Comparison of ENCODE assay signal across 2 fruit fly cellular contexts in genomic region chrX:11108148-11108844, dm6.
A peak's percentile ranks its signal among the peaks of the same experiment; 100 is the strongest.
TF ChIP-seq lines count a peak whose summit lies in the region.

Gene Hsp60A, plus strand, starts transcription at chrX:11108482.

TF ChIP-seq in whole organism, embryonic, 481 proteins besides CTCF, POLR2A, EP300 and RAD21 (continued from another document and continues in another):
- TF ChIP-seq CG4820 (GFP tag; optimal IDR thresholded peaks at IDR 0.05; lab: Kevin White, UChicago) (peak; percentile 44), Gsc (GFP tag; IDR thresholded peaks at IDR 0.05; lab: Robert Waterston, UW) (no peak), CG10209 (GFP tag; optimal IDR thresholded peaks at IDR 0.05; lab: Kevin White, UChicago) (peak; percentile 39), CG16779 (GFP tag; IDR thresholded peaks at IDR 0.05; lab: Robert Waterston, UW) (no peak), MBD-R2 (GFP tag; IDR thresholded peaks at IDR 0.05; lab: Robert Waterston, UW) (peak; percentile 41), CG11085 (GFP tag; IDR thresholded peaks at IDR 0.05; lab: Robert Waterston, UW) (no peak), CG5180 (GFP tag; optimal IDR thresholded peaks at IDR 0.05; lab: Kevin White, UChicago) (no peak), gt (GFP tag; IDR thresholded peaks at IDR 0.05; lab: Robert Waterston, UW) (no peak), repo (GFP tag; optimal IDR thresholded peaks at IDR 0.05; lab: Kevin White, UChicago) (no peak), Mad (GFP tag; optimal IDR thresholded peaks at IDR 0.05; lab: Kevin White, UChicago) (peak; percentile 58), seq (GFP tag; IDR thresholded peaks at IDR 0.05; lab: Robert Waterston, UW) (no peak), Asciz (GFP tag; optimal IDR thresholded peaks at IDR 0.05; lab: Kevin White, UChicago) (no peak), CoRest (tag; optimal IDR thresholded peaks at IDR 0.05; lab: Kevin White, UChicago) (peak; percentile 69), dmrt11E (tag; optimal IDR thresholded peaks at IDR 0.05; lab: Kevin White, UChicago) (peak; percentile 33), CG2889 (GFP tag; IDR thresholded peaks at IDR 0.05; lab: Robert Waterston, UW) (no peak), sc (optimal IDR thresholded peaks at IDR 0.05; lab: Kevin White, UChicago) (no peak), sc (GFP tag; optimal IDR thresholded peaks at IDR 0.05; lab: Kevin White, UChicago) (no peak), CG8944 (GFP tag; optimal IDR thresholded peaks at IDR 0.05; lab: Kevin White, UChicago) (no peak), CG1024 (GFP tag; IDR thresholded peaks at IDR 0.05; lab: Robert Waterston, UW) (no peak), ERR (GFP tag; optimal IDR thresholded peaks at IDR 0.05; lab: Kevin White, UChicago) (no peak), CG3281 (GFP tag; optimal IDR thresholded peaks at IDR 0.05; lab: Kevin White, UChicago) (peak; percentile 33), E2f2 (GFP tag; IDR thresholded peaks at IDR 0.05; lab: Robert Waterston, UW) (peak; percentile 92), Trl (optimal IDR thresholded peaks at IDR 0.05; lab: Kevin White, UChicago) (no peak), Trl (GFP tag; optimal IDR thresholded peaks at IDR 0.05; lab: Kevin White, UChicago) (no peak), Dad (GFP tag; optimal IDR thresholded peaks at IDR 0.05; lab: Kevin White, UChicago) (peak; percentile 16), Hey (tag; optimal IDR thresholded peaks at IDR 0.05; lab: Kevin White, UChicago) (no peak), Camta (GFP tag; optimal IDR thresholded peaks at IDR 0.05; lab: Kevin White, UChicago) (no peak), CG14860 (GFP tag; IDR thresholded peaks at IDR 0.05; lab: Robert Waterston, UW; ENCODE audit: partially characterized antibody) (peak; percentile 77), CG18599 (GFP tag; optimal IDR thresholded peaks at IDR 0.05; lab: Kevin White, UChicago) (peak; percentile 47), CG13775 (GFP tag; optimal IDR thresholded peaks at IDR 0.05; lab: Kevin White, UChicago) (peak; percentile 48), tx (GFP tag; optimal IDR thresholded peaks at IDR 0.05; lab: Kevin White, UChicago) (no peak), sr (GFP tag; IDR thresholded peaks at IDR 0.05; lab: Robert Waterston, UW) (no peak), Meics (GFP tag; optimal IDR thresholded peaks at IDR 0.05; lab: Kevin White, UChicago) (peak; percentile 33), Nf-YA (GFP tag; IDR thresholded peaks at IDR 0.05; lab: Robert Waterston, UW) (no peak), CG18011 (GFP tag; optimal IDR thresholded peaks at IDR 0.05; lab: Kevin White, UChicago) (no peak), Deaf1 (tag; optimal IDR thresholded peaks at IDR 0.05; lab: Kevin White, UChicago) (no peak), Hr39 (optimal IDR thresholded peaks at IDR 0.05; lab: Kevin White, UChicago) (no peak), HLH4C (GFP tag; IDR thresholded peaks at IDR 0.05; lab: Robert Waterston, UW; ENCODE audit: partially characterized antibody) (peak; percentile 87), CG31224 (GFP tag; IDR thresholded peaks at IDR 0.05; lab: Robert Waterston, UW) (no peak; the same call in 1 of the 2 replicates), lab (GFP tag; optimal IDR thresholded peaks at IDR 0.05; lab: Kevin White, UChicago) (peak; percentile 69), Hsf (GFP tag; optimal IDR thresholded peaks at IDR 0.05; lab: Kevin White, UChicago) (peak; percentile 41), CG8924 (tag; optimal IDR thresholded peaks at IDR 0.05; lab: Kevin White, UChicago) (peak; percentile 33), CG11560 (tag; IDR thresholded peaks at IDR 0.05; lab: Robert Waterston, UW) (peak; percentile 98), CG4328 (GFP tag; optimal IDR thresholded peaks at IDR 0.05; lab: Kevin White, UChicago) (no peak), CG12071 (GFP tag; optimal IDR thresholded peaks at IDR 0.05; lab: Kevin White, UChicago) (no peak), wdn (GFP tag; IDR thresholded peaks at IDR 0.05; lab: Robert Waterston, UW) (no peak), CHES-1-like (GFP tag; optimal IDR thresholded peaks at IDR 0.05; lab: Kevin White, UChicago) (no peak), ase (GFP tag; IDR thresholded peaks at IDR 0.05; lab: Robert Waterston, UW) (peak; percentile 31; the same call in 1 of the 3 replicates), ap (GFP tag; IDR thresholded peaks at IDR 0.05; lab: Robert Waterston, UW) (no peak), Oli (tag; optimal IDR thresholded peaks at IDR 0.05; lab: Kevin White, UChicago) (peak; percentile 2), prd (optimal IDR thresholded peaks at IDR 0.05; lab: Kevin White, UChicago) (no peak), prd (GFP tag; IDR thresholded peaks at IDR 0.05; lab: Robert Waterston, UW) (peak; percentile 54; the same call in 2 of the 3 replicates), CG34376 (GFP tag; optimal IDR thresholded peaks at IDR 0.05; lab: Kevin White, UChicago) (peak; percentile 6), ac (GFP tag; optimal IDR thresholded peaks at IDR 0.05; lab: Kevin White, UChicago) (no peak), CG18764 (GFP tag; optimal IDR thresholded peaks at IDR 0.05; lab: Kevin White, UChicago) (peak; percentile 28), gsb (GFP tag; IDR thresholded peaks at IDR 0.05; lab: Robert Waterston, UW) (no peak), CG7372 (GFP tag; IDR thresholded peaks at IDR 0.05; lab: Robert Waterston, UW) (no peak), ewg (GFP tag; optimal IDR thresholded peaks at IDR 0.05; lab: Kevin White, UChicago) (no peak), Ssrp (tag; optimal IDR thresholded peaks at IDR 0.05; lab: Kevin White, UChicago) (peak; percentile 48), jumu (GFP tag; optimal IDR thresholded peaks at IDR 0.05; lab: Kevin White, UChicago) (no peak), CG6813 (GFP tag; optimal IDR thresholded peaks at IDR 0.05; lab: Kevin White, UChicago) (no peak), CG9437 (GFP tag; optimal IDR thresholded peaks at IDR 0.05; lab: Kevin White, UChicago) (peak; percentile 98), fd102C (GFP tag; optimal IDR thresholded peaks at IDR 0.05; lab: Kevin White, UChicago) (no peak), Scr (GFP tag; IDR thresholded peaks at IDR 0.05; lab: Robert Waterston, UW; ENCODE audit: partially characterized antibody) (peak; percentile 87), eyg (GFP tag; optimal IDR thresholded peaks at IDR 0.05; lab: Kevin White, UChicago) (no peak), CG7839 (tag; optimal IDR thresholded peaks at IDR 0.05; lab: Kevin White, UChicago) (peak; percentile 59), CG4404 (GFP tag; IDR thresholded peaks at IDR 0.05; lab: Robert Waterston, UW) (no peak), Aef1 (GFP tag; IDR thresholded peaks at IDR 0.05; lab: Robert Waterston, UW) (0 out of 3 replicates have a peak, but pooled peaks have one; percentile 19)

TF ChIP-seq in whole organism, prepupa, 60 proteins besides CTCF, POLR2A, EP300 and RAD21 (continued from another document):
- TF ChIP-seq lz (GFP tag; optimal IDR thresholded peaks at IDR 0.05; lab: Kevin White, UChicago) (peak; percentile 45), Hr4 (GFP tag; optimal IDR thresholded peaks at IDR 0.05; lab: Kevin White, UChicago) (peak; percentile 31), salr (GFP tag; optimal IDR thresholded peaks at IDR 0.05; lab: Kevin White, UChicago) (peak in 1 of 2 experiments; percentile 31), CG6276 (GFP tag; optimal IDR thresholded peaks at IDR 0.05; lab: Kevin White, UChicago) (no peak), fd59A (GFP tag; optimal IDR thresholded peaks at IDR 0.05; lab: Kevin White, UChicago) (no peak), Eip78C (GFP tag; lab: Kevin White, UChicago) (peak; percentile 78), fd85E (GFP tag; optimal IDR thresholded peaks at IDR 0.05; lab: Kevin White, UChicago) (no peak), CG3032 (tag; optimal IDR thresholded peaks at IDR 0.05; lab: Kevin White, UChicago) (peak; percentile 42)
